Worm (Caenorhabditis elegans): ENCODE data around the gene sec-22.

Gene sec-22

DNA sequence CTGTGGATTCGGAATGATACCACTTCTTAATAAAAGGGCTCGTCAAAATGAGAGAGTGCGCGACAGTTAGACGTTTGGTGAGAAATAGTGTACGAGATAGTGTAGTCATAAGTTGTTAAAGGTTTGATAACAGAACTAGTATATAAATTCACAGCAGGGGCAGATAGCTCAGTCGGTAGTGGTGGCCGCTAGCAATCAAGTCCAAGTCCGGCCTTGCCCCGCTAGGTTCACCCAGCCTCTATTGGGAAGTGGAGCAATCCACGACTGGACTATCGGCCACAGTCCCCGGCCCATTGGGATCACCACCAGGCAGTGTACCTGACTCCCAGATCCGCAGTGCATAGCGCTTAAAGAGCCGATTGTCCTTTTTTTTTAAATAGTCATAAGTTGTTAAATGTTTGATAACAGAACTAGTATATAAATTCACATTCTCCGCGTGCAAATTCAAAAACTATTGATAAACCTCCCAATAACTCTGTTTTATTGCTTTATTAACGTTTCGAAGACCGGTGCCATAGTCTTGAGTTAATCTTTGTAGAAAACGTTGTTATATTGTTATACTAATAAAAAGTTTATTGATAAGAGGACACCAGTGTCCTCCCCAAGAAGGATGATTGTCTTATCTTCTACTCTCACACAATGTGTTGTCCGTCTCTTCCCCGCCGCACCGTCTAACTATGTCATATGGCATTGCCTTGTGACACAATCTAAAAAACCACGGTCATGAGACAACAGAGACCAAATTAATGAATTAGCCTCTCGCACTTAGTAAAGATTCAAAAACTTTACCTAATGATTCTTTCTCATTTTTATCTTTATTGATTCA is 24.5 kb upstream of the sec-22 start (continued):
- TF ChIP-seq sem-4 (tag; optimal IDR thresholded peaks at IDR 0.05) = no peak

DNA sequence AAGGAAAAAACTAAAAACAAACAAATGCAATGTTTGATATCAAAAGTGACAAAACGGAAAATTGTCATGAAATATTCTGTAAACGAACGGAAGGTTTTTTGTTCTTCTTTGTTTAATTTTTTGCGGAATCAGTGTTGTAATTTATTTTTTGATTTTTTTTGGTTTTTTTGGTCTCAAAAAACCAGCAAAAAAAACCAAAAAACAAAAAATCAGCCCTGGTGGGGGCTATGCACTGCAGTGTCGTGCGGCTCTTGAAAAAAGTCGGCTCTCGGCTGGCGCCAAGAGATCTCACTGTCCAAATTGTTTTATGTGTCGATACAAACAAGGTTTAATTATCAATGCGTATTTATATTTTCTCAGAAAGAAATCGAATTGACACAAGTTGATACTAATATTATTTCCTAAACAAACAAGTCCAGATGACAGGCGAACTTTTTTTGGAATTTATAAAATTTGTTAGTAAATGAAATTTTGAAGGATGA is 22.9 kb upstream of the sec-22 start:
- TF ChIP-seq F13H6.1 (tag; optimal IDR thresholded peaks at IDR 0.05) (no peak), ceh-82 (tag; optimal IDR thresholded peaks at IDR 0.05) (no peak), zag-1 (tag; optimal IDR thresholded peaks at IDR 0.05) (no peak), sma-9 (GFP tag; optimal IDR thresholded peaks at IDR 0.05) (peak; percentile 35), sma-9 (tag; optimal IDR thresholded peaks at IDR 0.05) (no peak), nhr-129 (tag; optimal IDR thresholded peaks at IDR 0.05) (no peak), unc-39 (tag; optimal IDR thresholded peaks at IDR 0.05) (no peak), aly-2 (tag; optimal IDR thresholded peaks at IDR 0.05) (no peak), ama-1 (optimal IDR thresholded peaks at IDR 0.05) (peak; percentile 90), blmp-1 (tag; optimal IDR thresholded peaks at IDR 0.05; ENCODE audit: insufficient read depth) (no peak), nhr-77 (tag; optimal IDR thresholded peaks at IDR 0.05) (no peak), lin-13 (GFP tag; optimal IDR thresholded peaks at IDR 0.05) (peak; percentile 16), nhr-25 (tag; optimal IDR thresholded peaks at IDR 0.05) (peak; percentile 37), crh-2 (tag; optimal IDR thresholded peaks at IDR 0.05) (peak; percentile 18), skn-1 (tag; optimal IDR thresholded peaks at IDR 0.05) (no peak), R02D3.7 (tag; optimal IDR thresholded peaks at IDR 0.05) (no peak), lsy-2 (tag; optimal IDR thresholded peaks at IDR 0.05) (peak in 1 of 2 experiments; percentile 23), sma-3 (GFP tag; optimal IDR thresholded peaks at IDR 0.05) (peak; percentile 55), gmeb-1 (tag; optimal IDR thresholded peaks at IDR 0.05) (peak; percentile 55), nhr-21 (tag; optimal IDR thresholded peaks at IDR 0.05) (no peak), Y55F3AM.14 (GFP tag; optimal IDR thresholded peaks at IDR 0.05) (peak; percentile 51), dmd-4 (tag; optimal IDR thresholded peaks at IDR 0.05) (no peak), lin-11 (tag; optimal IDR thresholded peaks at IDR 0.05) (no peak), unc-62 (GFP tag; optimal IDR thresholded peaks at IDR 0.05) (no peak)

DNA sequence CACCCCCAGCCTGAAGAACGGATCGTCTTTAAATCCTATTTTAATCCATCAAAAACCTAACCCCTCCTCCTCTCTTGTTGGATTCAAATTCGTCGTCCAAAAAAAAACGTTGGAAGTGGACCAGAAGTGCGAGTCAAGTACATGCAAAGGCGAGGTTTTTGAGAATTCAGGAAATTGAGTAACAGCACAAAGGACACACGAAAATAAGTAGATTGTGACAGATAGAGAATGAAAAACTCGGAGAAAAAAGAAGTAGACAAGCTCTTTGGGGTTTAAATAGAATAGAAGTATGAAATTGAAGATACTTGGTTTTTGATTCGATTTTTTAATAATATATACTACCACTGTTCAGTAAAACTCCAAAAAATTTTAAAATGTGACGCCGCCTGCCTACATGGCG is 20.6 kb upstream of the sec-22 start:
- TF ChIP-seq dmd-4 (tag; optimal IDR thresholded peaks at IDR 0.05) (no peak), fos-1 (tag; optimal IDR thresholded peaks at IDR 0.05) (no peak), blmp-1 (tag; optimal IDR thresholded peaks at IDR 0.05; ENCODE audit: insufficient read depth) (no peak), gmeb-1 (tag; optimal IDR thresholded peaks at IDR 0.05) (no peak), lin-39 (tag; optimal IDR thresholded peaks at IDR 0.05) (no peak), sma-9 (GFP tag; optimal IDR thresholded peaks at IDR 0.05) (no peak), sma-9 (tag; optimal IDR thresholded peaks at IDR 0.05) (no peak), nhr-12 (tag; optimal IDR thresholded peaks at IDR 0.05) (no peak), alr-1 (tag; optimal IDR thresholded peaks at IDR 0.05) (no peak), elt-3 (tag; optimal IDR thresholded peaks at IDR 0.05) (no peak), nhr-10 (tag; optimal IDR thresholded peaks at IDR 0.05) (no peak)

DNA sequence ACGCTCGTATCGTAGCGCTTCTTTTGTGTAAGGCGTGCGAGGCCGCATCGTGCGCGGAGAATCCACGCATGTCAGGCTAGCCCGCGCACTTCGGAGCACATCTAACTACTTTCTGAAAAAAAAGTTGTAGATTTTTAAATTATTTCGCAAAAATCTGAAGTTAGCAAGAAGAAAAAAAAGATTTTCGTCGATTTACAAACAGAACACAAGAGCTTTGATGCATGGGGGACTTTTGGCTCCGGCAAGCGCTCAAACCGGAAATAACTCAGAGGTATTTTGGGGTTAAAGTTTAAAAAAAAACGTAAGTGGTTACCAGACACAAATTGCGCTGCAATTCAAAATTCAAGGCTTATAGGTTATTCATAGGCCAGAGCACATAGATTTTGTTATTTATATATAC is 17.9 kb upstream of the sec-22 start, which contains the start of the genes F55A4.13 and nlf-1:
F55A4.13 (minus strand) TSS at position 101 of the 400 bp plus-strand sequence.
nlf-1 (minus strand) TSS at position 112 of the 400 bp plus-strand sequence.
- TF ChIP-seq aly-2 (tag; optimal IDR thresholded peaks at IDR 0.05) (no peak), R02D3.7 (tag; optimal IDR thresholded peaks at IDR 0.05) (no peak), ztf-11 (tag; optimal IDR thresholded peaks at IDR 0.05) (no peak), nhr-129 (tag; optimal IDR thresholded peaks at IDR 0.05) (no peak), mbf-1 (tag; optimal IDR thresholded peaks at IDR 0.05) (no peak), nhr-77 (tag; optimal IDR thresholded peaks at IDR 0.05) (no peak), mab-5 (tag; optimal IDR thresholded peaks at IDR 0.05) (no peak)

DNA sequence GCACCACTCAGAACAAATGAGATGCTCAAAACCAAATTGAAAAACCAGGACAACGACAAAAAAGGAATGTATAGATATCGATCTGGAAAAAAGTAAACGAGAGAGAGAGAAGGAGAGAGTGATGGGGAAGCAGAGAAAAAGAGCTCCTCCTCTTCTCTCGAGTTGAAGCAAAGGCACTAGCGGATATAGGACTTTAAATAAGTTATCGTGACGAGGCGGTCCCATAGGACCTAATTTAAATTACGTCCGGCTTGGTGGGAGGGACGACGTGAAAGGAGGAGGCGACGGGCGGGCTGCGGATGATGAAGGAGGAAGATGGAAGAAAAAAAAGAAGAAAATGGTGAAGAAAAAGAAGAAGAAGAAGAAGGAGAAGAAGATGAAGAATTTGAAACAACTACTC is 16.8 kb upstream of the sec-22 start:
- TF ChIP-seq ztf-1 (GFP tag; conservative IDR thresholded peaks at IDR 0.05) (no peak), gmeb-1 (tag; optimal IDR thresholded peaks at IDR 0.05) (no peak), ZK546.5 (tag; optimal IDR thresholded peaks at IDR 0.05) (no peak), R02D3.7 (tag; optimal IDR thresholded peaks at IDR 0.05) (no peak), lsy-2 (tag; optimal IDR thresholded peaks at IDR 0.05) (peak; percentile 1 to 53), crh-2 (tag; optimal IDR thresholded peaks at IDR 0.05) (peak; percentile 16), lin-11 (tag; optimal IDR thresholded peaks at IDR 0.05) (no peak), egl-27 (tag; optimal IDR thresholded peaks at IDR 0.05) (no peak), nhr-129 (tag; optimal IDR thresholded peaks at IDR 0.05) (peak; percentile 19), mab-5 (tag; optimal IDR thresholded peaks at IDR 0.05) (peak; percentile 26), nhr-77 (tag; optimal IDR thresholded peaks at IDR 0.05) (no peak), C34F6.9 (tag; optimal IDR thresholded peaks at IDR 0.05) (peak; percentile 25), nhr-237 (tag; optimal IDR thresholded peaks at IDR 0.05) (no peak)
